Fruit fly (Drosophila melanogaster): ENCODE data around the gene His4r.

His4r gene

dm6 chr3R:14597935-14598424 is 27.6 kb upstream of the His4r start (continued):
- peak; percentile 1 for TF ChIP-seq CG1233 (GFP tag; optimal IDR thresholded peaks at IDR 0.05)
- peak; percentile 47; the same call in 1 of the 2 replicates for TF ChIP-seq vvl (GFP tag; IDR thresholded peaks at IDR 0.05)
- TF ChIP-seq zfh1 (GFP tag; IDR thresholded peaks at IDR 0.05): peak; percentile 52; the same call in 1 of the 3 replicates
- TF ChIP-seq Med (GFP tag): peak; percentile 63
- no peak for TF ChIP-seq fd102C (GFP tag; optimal IDR thresholded peaks at IDR 0.05)
- TF ChIP-seq Ssrp (tag; optimal IDR thresholded peaks at IDR 0.05): peak; percentile 44
- peak; percentile 1 for TF ChIP-seq CG2875 (GFP tag; optimal IDR thresholded peaks at IDR 0.05)
- no peak for TF ChIP-seq da (GFP tag; optimal IDR thresholded peaks at IDR 0.05)
- TF ChIP-seq CG11456 (GFP tag; IDR thresholded peaks at IDR 0.05): no peak
- TF ChIP-seq Xbp1 (GFP tag; optimal IDR thresholded peaks at IDR 0.05): peak; percentile 28
- peak; percentile 18 for TF ChIP-seq CG6254 (GFP tag; optimal IDR thresholded peaks at IDR 0.05)
- TF ChIP-seq CG30403 (GFP tag; optimal IDR thresholded peaks at IDR 0.05): peak; percentile 36
- TF ChIP-seq chif (GFP tag; optimal IDR thresholded peaks at IDR 0.05): peak in 1 of 2 experiments; percentile 18
- TF ChIP-seq Sox102F (GFP tag; optimal IDR thresholded peaks at IDR 0.05): peak; percentile 55
- TF ChIP-seq Xrp1 (GFP tag; IDR thresholded peaks at IDR 0.05): peak; percentile 67
- TF ChIP-seq E2f2 (GFP tag; IDR thresholded peaks at IDR 0.05): 0 out of 2 replicates have a peak, but pooled peaks have one; percentile 11
- peak; percentile 19 for TF ChIP-seq tio (GFP tag; optimal IDR thresholded peaks at IDR 0.05)
- TF ChIP-seq phol (tag; optimal IDR thresholded peaks at IDR 0.05): peak; percentile 61
- TF ChIP-seq CG6689 (GFP tag; IDR thresholded peaks at IDR 0.05): peak; percentile 25; the same call in 1 of the 2 replicates
- TF ChIP-seq nom (GFP tag; optimal IDR thresholded peaks at IDR 0.05): peak; percentile 7
- TF ChIP-seq chm (GFP tag; IDR thresholded peaks at IDR 0.05): 0 out of 2 replicates have a peak, but pooled peaks have one; percentile 36
- peak; percentile 50 for TF ChIP-seq Sox100B (GFP tag; optimal IDR thresholded peaks at IDR 0.05)
- peak in 1 of 2 experiments; percentile 1 for TF ChIP-seq Hr78 (GFP tag; optimal IDR thresholded peaks at IDR 0.05)
- TF ChIP-seq fd96Cb (tag; optimal IDR thresholded peaks at IDR 0.05): peak; percentile 38
- TF ChIP-seq CG17385 (GFP tag; optimal IDR thresholded peaks at IDR 0.05): peak; percentile 32
- TF ChIP-seq CG2678 (tag; optimal IDR thresholded peaks at IDR 0.05): peak; percentile 45
- TF ChIP-seq wdn (GFP tag; IDR thresholded peaks at IDR 0.05): no peak
- no peak for TF ChIP-seq gro (GFP tag; optimal IDR thresholded peaks at IDR 0.05)
- TF ChIP-seq Asciz (GFP tag; optimal IDR thresholded peaks at IDR 0.05): peak; percentile 56
- TF ChIP-seq Eip74EF (GFP tag; optimal IDR thresholded peaks at IDR 0.05): peak in 1 of 2 experiments; percentile 17
- peak; percentile 89 for TF ChIP-seq sens (GFP tag)
- peak; percentile 64 for TF ChIP-seq CG11504 (tag; optimal IDR thresholded peaks at IDR 0.05)
- peak; percentile 52 for TF ChIP-seq CG9727 (GFP tag; optimal IDR thresholded peaks at IDR 0.05)
- TF ChIP-seq CG18262 (tag; optimal IDR thresholded peaks at IDR 0.05): peak; percentile 73
- peak in 1 of 2 experiments; percentile 38 for TF ChIP-seq dpn (GFP tag; optimal IDR thresholded peaks at IDR 0.05)
- peak; percentile 64 for TF ChIP-seq CG2712 (tag; optimal IDR thresholded peaks at IDR 0.05)
- TF ChIP-seq lmd (GFP tag; IDR thresholded peaks at IDR 0.05): peak; percentile 44
- peak in 1 of 3 experiments; percentile 56 for TF ChIP-seq lola (GFP tag; optimal IDR thresholded peaks at IDR 0.05)
- peak; percentile 49 for TF ChIP-seq Ptx1 (GFP tag; IDR thresholded peaks at IDR 0.05)
- peak; percentile 30; the same call in 2 of the 3 replicates for TF ChIP-seq row (GFP tag; IDR thresholded peaks at IDR 0.05)
- no peak for TF ChIP-seq Max (GFP tag; optimal IDR thresholded peaks at IDR 0.05)
- peak; percentile 70 for TF ChIP-seq twi (tag; optimal IDR thresholded peaks at IDR 0.05)
- peak; percentile 16 for TF ChIP-seq bcd (GFP tag; optimal IDR thresholded peaks at IDR 0.05)
- TF ChIP-seq CG2199 (GFP tag; IDR thresholded peaks at IDR 0.05): peak; percentile 57; the same call in 1 of the 3 replicates
- no peak for TF ChIP-seq Hr3 (GFP tag; optimal IDR thresholded peaks at IDR 0.05)
- peak; percentile 19; the same call in 1 of the 3 replicates for TF ChIP-seq tgo (GFP tag; IDR thresholded peaks at IDR 0.05)
- TF ChIP-seq CG7839 (tag; optimal IDR thresholded peaks at IDR 0.05): peak; percentile 49
- TF ChIP-seq trem (tag; optimal IDR thresholded peaks at IDR 0.05): peak; percentile 21
- TF ChIP-seq CG31224 (GFP tag; IDR thresholded peaks at IDR 0.05): no peak
